Fruit fly (Drosophila melanogaster) whole organism, prepupa: Measurements from ENCODE around the gene rdx.

Experiments
- Blimp-1 ChIP-seq: fragments of 200-800 bp; sonication (Bioruptor generic); optimal IDR thresholded peaks from 3 replicates; lab custom pipeline; 2017; ENCODE audit warnings: missing biosample characterization, missing genetic modification characterization, mild to moderate bottlenecking, moderate library complexity, missing genetic modification reagents
- CG11762 ChIP-seq: fragments of 200-800 bp; sonication (Bioruptor generic); optimal IDR thresholded peaks from 3 replicates; lab custom pipeline; 2016; ENCODE audit warnings: missing biosample characterization, missing genetic modification characterization; ENCODE audit not compliant: insufficient read depth
- CG11902 ChIP-seq: fragments of 200-800 bp; sonication (Bioruptor generic); optimal IDR thresholded peaks from 3 replicates; lab custom pipeline; 2016; ENCODE audit warnings: missing biosample characterization, missing genetic modification characterization
- CG15336 ChIP-seq: fragments of 200-800 bp; sonication (Bioruptor generic); IDR thresholded peaks from 2 replicates; pipeline ENCODE4 v1.3.6; 2022; ENCODE audit warnings: missing biosample characterization, missing genetic modification characterization
- CG1621 ChIP-seq: fragments of 200-800 bp; sonication (Bioruptor generic); optimal IDR thresholded peaks from 3 replicates; lab custom pipeline; 2018; ENCODE audit warnings: missing biosample characterization, mild to moderate bottlenecking, missing genetic modification characterization
- CG16779 ChIP-seq: fragments of 200-800 bp; sonication (Bioruptor generic); optimal IDR thresholded peaks from 3 replicates; lab custom pipeline; 2017; ENCODE audit warnings: missing biosample characterization, mild to moderate bottlenecking, missing genetic modification characterization
- CG3032 ChIP-seq: fragments of 200-800 bp; optimal IDR thresholded peaks from 2 replicates; lab custom pipeline; 2019; ENCODE audit warnings: missing biosample characterization, mild to moderate bottlenecking, missing genetic modification characterization, moderate library complexity
- CG34406 ChIP-seq: fragments of 200-800 bp; sonication (Bioruptor generic); optimal IDR thresholded peaks from 3 replicates; lab custom pipeline; 2016; ENCODE audit warnings: missing biosample characterization, missing genetic modification characterization
- CG3919 ChIP-seq: fragments of 200-800 bp; sonication (Bioruptor generic); optimal IDR thresholded peaks from 3 replicates; lab custom pipeline; 2016; ENCODE audit warnings: missing biosample characterization, missing genetic modification characterization
- CG4318 ChIP-seq: fragments of 200-800 bp; sonication (Bioruptor generic); optimal IDR thresholded peaks from 3 replicates; lab custom pipeline; 2017; ENCODE audit warnings: missing biosample characterization, mild to moderate bottlenecking, missing genetic modification characterization
- CG6163 ChIP-seq: fragments of 200-800 bp; sonication (Bioruptor generic); IDR thresholded peaks from 3 replicates; pipeline ENCODE4 v1.3.6; 2022; ENCODE audit warnings: missing biosample characterization, missing genetic modification characterization
- CG6276 ChIP-seq: fragments of 200-800 bp; sonication (Bioruptor generic); optimal IDR thresholded peaks from 2 replicates; lab custom pipeline; 2017; ENCODE audit warnings: missing biosample characterization, mild to moderate bottlenecking, missing genetic modification characterization
- CG6792 ChIP-seq: fragments of 200-800 bp; sonication (Bioruptor generic); optimal IDR thresholded peaks from 3 replicates; lab custom pipeline; 2016; ENCODE audit warnings: missing biosample characterization, missing genetic modification characterization
- CG6808 ChIP-seq: fragments of 200-800 bp; sonication (Bioruptor generic); optimal IDR thresholded peaks from 3 replicates; lab custom pipeline; 2017; ENCODE audit warnings: missing biosample characterization, missing genetic modification characterization, mild to moderate bottlenecking, moderate library complexity, missing genetic modification reagents
- CG6854 ChIP-seq: fragments of 200-800 bp; sonication (Bioruptor generic); optimal IDR thresholded peaks from 2 replicates; lab custom pipeline; 2017; ENCODE audit warnings: missing biosample characterization, mild to moderate bottlenecking, missing genetic modification characterization
- CG7368 ChIP-seq: fragments of 200-800 bp; sonication (Bioruptor generic); optimal IDR thresholded peaks from 3 replicates; lab custom pipeline; 2016; ENCODE audit warnings: missing biosample characterization, missing genetic modification characterization
- CG8319 ChIP-seq: fragments of 200-800 bp; sonication (Bioruptor generic); optimal IDR thresholded peaks from 3 replicates; lab custom pipeline; 2016; ENCODE audit warnings: missing biosample characterization, missing genetic modification characterization
- CG8632 ChIP-seq: fragments of 200-800 bp; sonication (Bioruptor generic); optimal IDR thresholded peaks from 3 replicates; lab custom pipeline; 2016; ENCODE audit warnings: missing biosample characterization, missing genetic modification characterization
- Eip75B ChIP-seq: fragments of 200-800 bp; sonication (Bioruptor generic); optimal IDR thresholded peaks from 3 replicates; lab custom pipeline; 2016; ENCODE audit warnings: missing biosample characterization, missing genetic modification characterization
- Eip78C ChIP-seq: fragments of 200-800 bp; sonication (Bioruptor generic); peaks from one replicate; lab custom pipeline; 2016; ENCODE audit warnings: missing biosample characterization, missing genetic modification characterization
- Eip93F ChIP-seq: fragments of 200-800 bp; sonication (Bioruptor generic); optimal IDR thresholded peaks from 2 replicates; lab custom pipeline; 2016; ENCODE audit warnings: missing biosample characterization, mild to moderate bottlenecking, missing genetic modification characterization
- Ets21C ChIP-seq: fragments of 200-800 bp; sonication (Bioruptor generic); optimal IDR thresholded peaks from 3 replicates; lab custom pipeline; 2016; ENCODE audit warnings: missing biosample characterization, missing genetic modification characterization
- Ets96B ChIP-seq: fragments of 200-800 bp; optimal IDR thresholded peaks from 2 replicates; lab custom pipeline; 2019; ENCODE audit warnings: missing biosample characterization, mild to moderate bottlenecking, missing genetic modification characterization, moderate library complexity
- Gug ChIP-seq: fragments of 200-800 bp; sonication (Bioruptor generic); IDR thresholded peaks from 2 replicates; pipeline ENCODE4 v1.3.6; 2022; ENCODE audit warnings: missing biosample characterization, missing genetic modification characterization
- Hr38 ChIP-seq: sonication (Bioruptor generic); optimal IDR thresholded peaks from 2 replicates; lab custom pipeline; 2016; ENCODE audit warnings: missing biosample characterization, missing genetic modification characterization
- Hr39 ChIP-seq: fragments of 200-800 bp; sonication (Bioruptor generic); optimal IDR thresholded peaks from 2 replicates; lab custom pipeline; 2016; ENCODE audit warnings: missing biosample characterization, missing genetic modification characterization
- Lpt ChIP-seq: fragments of 200-800 bp; sonication (Bioruptor generic); optimal IDR thresholded peaks from 3 replicates; lab custom pipeline; 2016; ENCODE audit warnings: missing biosample characterization, missing genetic modification characterization
- OdsH ChIP-seq: fragments of 200-800 bp; sonication (Bioruptor generic); optimal IDR thresholded peaks from 3 replicates; lab custom pipeline; 2016; ENCODE audit warnings: missing biosample characterization, missing genetic modification characterization
- Sox14 ChIP-seq: fragments of 200-800 bp; sonication (Bioruptor generic); optimal IDR thresholded peaks from 3 replicates; lab custom pipeline; 2016; ENCODE audit warnings: missing biosample characterization, missing genetic modification characterization
- Sox15 ChIP-seq: fragments of 200-800 bp; sonication (Bioruptor generic); optimal IDR thresholded peaks from 3 replicates; lab custom pipeline; 2016; ENCODE audit warnings: missing biosample characterization, missing genetic modification characterization
- achi ChIP-seq: fragments of 200-800 bp; sonication (Bioruptor generic); optimal IDR thresholded peaks from 3 replicates; lab custom pipeline; 2016; ENCODE audit warnings: missing biosample characterization, missing genetic modification characterization
- dac ChIP-seq: fragments of 200-800 bp; sonication (Bioruptor generic); optimal IDR thresholded peaks from 2 replicates; lab custom pipeline; 2017; ENCODE audit warnings: missing biosample characterization, mild to moderate bottlenecking, missing genetic modification characterization
- eg ChIP-seq: fragments of 200-800 bp; sonication (Bioruptor generic); IDR thresholded peaks from 3 replicates; pipeline ENCODE4 v1.3.6; 2022; ENCODE audit warnings: missing biosample characterization, missing genetic modification characterization
- fd59A ChIP-seq: fragments of 200-800 bp; sonication (Bioruptor generic); optimal IDR thresholded peaks from 2 replicates; lab custom pipeline; 2017; ENCODE audit warnings: missing biosample characterization, mild to moderate bottlenecking, missing genetic modification characterization, missing genetic modification reagents
- fkh ChIP-seq: fragments of 200-800 bp; sonication (Bioruptor generic); optimal IDR thresholded peaks from 3 replicates; lab custom pipeline; 2017; ENCODE audit warnings: missing biosample characterization, mild to moderate bottlenecking, missing genetic modification characterization, moderate library complexity
- lz ChIP-seq: fragments of 200-800 bp; sonication (Bioruptor generic); optimal IDR thresholded peaks from 3 replicates; lab custom pipeline; 2016; ENCODE audit warnings: missing biosample characterization, missing genetic modification characterization
- net ChIP-seq: fragments of 200-800 bp; sonication (Bioruptor generic); optimal IDR thresholded peaks from 3 replicates; lab custom pipeline; 2016; ENCODE audit warnings: missing biosample characterization, missing genetic modification characterization
- salr ChIP-seq, 2 experiments: fragments of 200-800 bp; sonication (Bioruptor generic); optimal IDR thresholded peaks; 3 replicates each; lab custom pipeline; 2016 to 2018; ENCODE audit warnings: missing biosample characterization in 2 of 2, missing genetic modification characterization in 2 of 2, mild to moderate bottlenecking in 1 of 2
- spab ChIP-seq: fragments of 200-800 bp; sonication (Bioruptor generic); optimal IDR thresholded peaks from 2 replicates; lab custom pipeline; 2017; ENCODE audit warnings: missing biosample characterization, mild to moderate bottlenecking, missing genetic modification characterization, missing genetic modification reagents
- ss ChIP-seq, 2 experiments: fragments of 200-800 bp; sonication (Bioruptor generic); optimal IDR thresholded peaks; 2 replicates in 1 of 2; 3 replicates in 1 of 2; lab custom pipeline; 2017 to 2018; ENCODE audit warnings: mild to moderate bottlenecking in 2 of 2, missing biosample characterization in 2 of 2, missing genetic modification characterization in 2 of 2, moderate library complexity in 1 of 2
- svp ChIP-seq: fragments of 200-800 bp; sonication (Bioruptor generic); peaks from one replicate; lab custom pipeline; 2016; ENCODE audit warnings: missing biosample characterization, missing genetic modification characterization
- vri ChIP-seq: fragments of 200-800 bp; sonication (Bioruptor generic); optimal IDR thresholded peaks from 3 replicates; lab custom pipeline; 2016; ENCODE audit warnings: missing biosample characterization, mild to moderate bottlenecking, missing genetic modification characterization

rdx gene

DNA sequence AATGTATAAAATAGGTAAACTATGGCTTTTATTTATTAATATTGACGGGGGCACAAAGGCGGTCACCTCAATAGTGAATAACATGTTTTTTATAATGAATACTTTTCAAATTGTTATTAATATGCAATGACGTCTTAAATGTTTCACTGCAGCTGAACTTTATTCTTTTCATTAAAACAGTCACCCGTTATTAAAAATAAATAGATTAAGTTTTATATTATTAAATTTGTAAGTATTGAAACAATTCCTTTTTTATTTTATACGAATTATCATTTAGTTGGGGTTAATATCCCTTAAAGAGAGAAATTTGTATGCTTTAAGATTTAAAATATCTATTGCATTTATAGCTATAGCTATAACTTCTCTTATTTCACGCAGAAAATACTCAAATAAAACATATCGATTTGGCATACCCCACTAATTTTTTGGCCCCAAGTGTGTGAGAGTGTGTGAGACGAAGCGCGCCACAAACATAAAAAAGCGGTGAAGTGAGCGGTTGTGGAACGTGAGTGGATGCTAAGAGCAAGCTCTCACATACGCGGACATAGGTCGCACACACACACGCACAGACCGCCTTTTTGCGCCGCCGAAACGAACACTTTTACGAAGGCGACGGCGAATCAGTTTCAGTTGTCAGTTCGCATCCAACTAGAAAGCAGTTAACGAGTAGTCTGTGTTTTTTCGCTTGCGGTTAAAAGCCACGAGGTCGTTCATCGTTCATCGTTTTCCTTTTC is 24.6 kb upstream of the rdx start, which contains the start of gene foxo (continued):
- peak; percentile 65 for TF ChIP-seq Ets96B (tag; lab: Kevin White, UChicago)
- TF ChIP-seq Hr39 (GFP tag; lab: Kevin White, UChicago), result peak; percentile 43
- TF ChIP-seq Sox14, result peak; percentile 54
- TF ChIP-seq CG6808 (GFP tag; lab: Kevin White, UChicago), result peak; percentile 49
- TF ChIP-seq Hr38 (GFP tag; lab: Kevin White, UChicago), result no peak
- TF ChIP-seq net (GFP tag; lab: Kevin White, UChicago), result peak; percentile 72
- TF ChIP-seq Eip93F (GFP tag; lab: Kevin White, UChicago), result no peak
- TF ChIP-seq Blimp-1 (GFP tag; lab: Kevin White, UChicago), result no peak
- TF ChIP-seq fkh, result peak; percentile 66
- peak; percentile 26; the same call in 1 of the 2 replicates for TF ChIP-seq Gug
- TF ChIP-seq spab (GFP tag; lab: Kevin White, UChicago), result peak; percentile 54
- TF ChIP-seq CG1621, result no peak
- peak; percentile 50 for TF ChIP-seq dac (GFP tag; lab: Kevin White, UChicago)
- TF ChIP-seq Ets21C (GFP tag; lab: Kevin White, UChicago), result peak; percentile 22
- TF ChIP-seq Eip78C, result peak; percentile 87
- TF ChIP-seq svp (GFP tag; lab: Kevin White, UChicago), result peak; percentile 84
- TF ChIP-seq ss (GFP tag; optimal IDR thresholded peaks at IDR 0.05; lab: Kevin White, UChicago), result peak; percentile 6 to 54
- peak; percentile 76 for TF ChIP-seq CG6163 (GFP tag; lab: Robert Waterston, UW)
- TF ChIP-seq lz, result peak; percentile 40
- peak; percentile 27 for TF ChIP-seq CG11902
- TF ChIP-seq, all 60 proteins: peak for 53

- TF ChIP-seq CG4318 (GFP tag; lab: Kevin White, UChicago) (no peak), CG6276 (GFP tag; lab: Kevin White, UChicago) (no peak), svp (GFP tag; lab: Kevin White, UChicago) (peak; percentile 95), vri (GFP tag; lab: Kevin White, UChicago) (peak; percentile 40), eg (GFP tag; lab: Robert Waterston, UW) (0 out of 3 replicates have a peak, but pooled peaks have one; percentile 17), CG15336 (GFP tag; lab: Robert Waterston, UW) (peak; percentile 30; the same call in 1 of the 2 replicates), Eip93F (GFP tag; lab: Kevin White, UChicago) (no peak), Ets21C (GFP tag; lab: Kevin White, UChicago) (no peak), CG3032 (tag; lab: Kevin White, UChicago) (no peak), CG8632 (no peak), CG3919 (GFP tag; lab: Kevin White, UChicago) (no peak), CG6163 (GFP tag; lab: Robert Waterston, UW) (0 out of 3 replicates have a peak, but pooled peaks have one; percentile 43), CG8319 (GFP tag; lab: Kevin White, UChicago) (no peak), CG11902 (no peak)
- TF ChIP-seq, all 60 proteins: peak for 5
These were observed 24.1 kb upstream of the rdx start for dm6 chr3R:14055944-14056319.

DNA sequence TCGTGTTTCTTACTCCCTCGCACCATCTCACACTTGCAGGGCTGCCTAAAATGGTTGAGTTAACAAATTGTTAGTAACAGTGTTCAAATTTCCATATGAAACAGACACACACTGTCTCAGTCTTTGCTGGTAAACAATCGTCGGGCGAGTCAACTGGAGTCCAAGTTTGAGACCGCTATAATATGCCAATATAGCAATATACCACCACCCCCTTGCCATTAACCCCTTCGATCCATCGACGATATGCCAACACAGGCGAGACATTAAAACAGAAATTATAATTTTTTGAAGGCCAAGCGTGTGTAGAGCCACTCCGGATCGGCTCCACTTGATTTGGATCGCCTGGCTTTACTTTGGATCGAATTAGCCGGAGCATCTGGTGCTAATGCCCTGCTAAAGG is 22.2 kb upstream of the rdx start:
- TF ChIP-seq CG6792 (GFP tag; lab: Kevin White, UChicago), result no peak
- TF ChIP-seq fkh, result peak; percentile 73

dm6 chr3R:14053037-14053808 is 21.4 kb upstream of the rdx start:
- peak; percentile 91 for TF ChIP-seq spab (GFP tag; lab: Kevin White, UChicago)
- TF ChIP-seq Eip78C, result peak; percentile 95
- TF ChIP-seq CG16779 (tag; lab: Kevin White, UChicago), result peak; percentile 89
- peak; percentile 91 for TF ChIP-seq fd59A (GFP tag; lab: Kevin White, UChicago)
- peak; percentile 92 for TF ChIP-seq svp (GFP tag; lab: Kevin White, UChicago)
- peak; percentile 94 for TF ChIP-seq achi (GFP tag; lab: Kevin White, UChicago)
- peak; percentile 95 for TF ChIP-seq Ets96B (tag; lab: Kevin White, UChicago)
- TF ChIP-seq ss (GFP tag; optimal IDR thresholded peaks at IDR 0.05; lab: Kevin White, UChicago), result peak; percentile 88 to 90
- peak; percentile 85 for TF ChIP-seq Sox15 (GFP tag; lab: Kevin White, UChicago)
- TF ChIP-seq CG34406 (GFP tag; lab: Kevin White, UChicago), result peak; percentile 93
- TF ChIP-seq Eip75B, result peak; percentile 78
- peak; percentile 98 for TF ChIP-seq CG6163 (GFP tag; lab: Robert Waterston, UW)
- peak; percentile 82 to 87 for TF ChIP-seq salr (GFP tag; optimal IDR thresholded peaks at IDR 0.05; lab: Kevin White, UChicago)
- TF ChIP-seq Lpt, result peak; percentile 91
- peak; percentile 95 for TF ChIP-seq OdsH (GFP tag; lab: Kevin White, UChicago)
- peak; percentile 86 for TF ChIP-seq CG6854 (GFP tag; lab: Kevin White, UChicago)
- peak; percentile 86 for TF ChIP-seq CG7368 (GFP tag; lab: Kevin White, UChicago)
- TF ChIP-seq CG11762 (GFP tag; lab: Kevin White, UChicago), result peak; percentile 87
- TF ChIP-seq net (GFP tag; lab: Kevin White, UChicago), result peak; percentile 90
- TF ChIP-seq CG6792 (GFP tag; lab: Kevin White, UChicago), result peak; percentile 92
- TF ChIP-seq CG1621, result peak; percentile 90
